Fruit fly (Drosophila melanogaster): ENCODE data around the gene CG14073.

dm6 chr3L:18822450-18823220 is 2.2 kb upstream of the CG14073 start, which contains the start of gene Cat:
- TF ChIP-seq dan (GFP tag; IDR thresholded peaks at IDR 0.05) = no peak
- TF ChIP-seq Dek (tag; optimal IDR thresholded peaks at IDR 0.05) = peak; percentile 38
- TF ChIP-seq wek (GFP tag; optimal IDR thresholded peaks at IDR 0.05) = no peak
- no peak for TF ChIP-seq ase (GFP tag; IDR thresholded peaks at IDR 0.05)
- TF ChIP-seq B-H2 (GFP tag; optimal IDR thresholded peaks at IDR 0.05) = peak; percentile 41
- TF ChIP-seq HLH54F (GFP tag; optimal IDR thresholded peaks at IDR 0.05) = no peak

Measured in whole organism, embryonic.